Fruit fly (Drosophila melanogaster) whole organism, prepupa: ENCODE results near the gene CG6340.

Experiments used
- CG10631 ChIP-seq: fragments of 200-800 bp; sonication (Bioruptor generic); optimal IDR thresholded peaks from 2 replicates; lab custom pipeline; 2016; ENCODE audit warnings: missing biosample characterization, missing genetic modification characterization
- CG11294 ChIP-seq: fragments of 200-800 bp; sonication (Bioruptor generic); IDR thresholded peaks from 2 replicates; pipeline ENCODE4 v1.3.6; 2022; ENCODE audit warnings: missing biosample characterization, missing genetic modification characterization
- CG11902 ChIP-seq: fragments of 200-800 bp; sonication (Bioruptor generic); optimal IDR thresholded peaks from 3 replicates; lab custom pipeline; 2016; ENCODE audit warnings: missing biosample characterization, missing genetic modification characterization
- CG15336 ChIP-seq: fragments of 200-800 bp; sonication (Bioruptor generic); IDR thresholded peaks from 2 replicates; pipeline ENCODE4 v1.3.6; 2022; ENCODE audit warnings: missing biosample characterization, missing genetic modification characterization
- CG3919 ChIP-seq: fragments of 200-800 bp; sonication (Bioruptor generic); optimal IDR thresholded peaks from 3 replicates; lab custom pipeline; 2016; ENCODE audit warnings: missing biosample characterization, missing genetic modification characterization
- CG4318 ChIP-seq: fragments of 200-800 bp; sonication (Bioruptor generic); optimal IDR thresholded peaks from 3 replicates; lab custom pipeline; 2017; ENCODE audit warnings: missing biosample characterization, mild to moderate bottlenecking, missing genetic modification characterization
- CG6276 ChIP-seq: fragments of 200-800 bp; sonication (Bioruptor generic); optimal IDR thresholded peaks from 2 replicates; lab custom pipeline; 2017; ENCODE audit warnings: missing biosample characterization, mild to moderate bottlenecking, missing genetic modification characterization
- CG6854 ChIP-seq: fragments of 200-800 bp; sonication (Bioruptor generic); optimal IDR thresholded peaks from 2 replicates; lab custom pipeline; 2017; ENCODE audit warnings: missing biosample characterization, mild to moderate bottlenecking, missing genetic modification characterization
- CG7368 ChIP-seq: fragments of 200-800 bp; sonication (Bioruptor generic); optimal IDR thresholded peaks from 3 replicates; lab custom pipeline; 2016; ENCODE audit warnings: missing biosample characterization, missing genetic modification characterization
- CG8632 ChIP-seq: fragments of 200-800 bp; sonication (Bioruptor generic); optimal IDR thresholded peaks from 3 replicates; lab custom pipeline; 2016; ENCODE audit warnings: missing biosample characterization, missing genetic modification characterization
- Eip75B ChIP-seq: fragments of 200-800 bp; sonication (Bioruptor generic); optimal IDR thresholded peaks from 3 replicates; lab custom pipeline; 2016; ENCODE audit warnings: missing biosample characterization, missing genetic modification characterization
- Eip78C ChIP-seq: fragments of 200-800 bp; sonication (Bioruptor generic); peaks from one replicate; lab custom pipeline; 2016; ENCODE audit warnings: missing biosample characterization, missing genetic modification characterization
- Eip93F ChIP-seq: fragments of 200-800 bp; sonication (Bioruptor generic); optimal IDR thresholded peaks from 2 replicates; lab custom pipeline; 2016; ENCODE audit warnings: missing biosample characterization, mild to moderate bottlenecking, missing genetic modification characterization
- Ets21C ChIP-seq: fragments of 200-800 bp; sonication (Bioruptor generic); optimal IDR thresholded peaks from 3 replicates; lab custom pipeline; 2016; ENCODE audit warnings: missing biosample characterization, missing genetic modification characterization
- Met ChIP-seq: fragments of 200-800 bp; sonication (Bioruptor generic); optimal IDR thresholded peaks from 3 replicates; lab custom pipeline; 2016; ENCODE audit warnings: missing biosample characterization, missing genetic modification characterization
- Sox14 ChIP-seq: fragments of 200-800 bp; sonication (Bioruptor generic); optimal IDR thresholded peaks from 3 replicates; lab custom pipeline; 2016; ENCODE audit warnings: missing biosample characterization, missing genetic modification characterization
- achi ChIP-seq: fragments of 200-800 bp; sonication (Bioruptor generic); optimal IDR thresholded peaks from 3 replicates; lab custom pipeline; 2016; ENCODE audit warnings: missing biosample characterization, missing genetic modification characterization
- dac ChIP-seq: fragments of 200-800 bp; sonication (Bioruptor generic); optimal IDR thresholded peaks from 2 replicates; lab custom pipeline; 2017; ENCODE audit warnings: missing biosample characterization, mild to moderate bottlenecking, missing genetic modification characterization
- fd85E ChIP-seq: fragments of 200-800 bp; sonication (Bioruptor generic); optimal IDR thresholded peaks from 3 replicates; lab custom pipeline; 2016; ENCODE audit warnings: missing biosample characterization, missing genetic modification characterization
- fkh ChIP-seq: fragments of 200-800 bp; sonication (Bioruptor generic); optimal IDR thresholded peaks from 3 replicates; lab custom pipeline; 2017; ENCODE audit warnings: missing biosample characterization, mild to moderate bottlenecking, missing genetic modification characterization, moderate library complexity
- lz ChIP-seq: fragments of 200-800 bp; sonication (Bioruptor generic); optimal IDR thresholded peaks from 3 replicates; lab custom pipeline; 2016; ENCODE audit warnings: missing biosample characterization, missing genetic modification characterization
- net ChIP-seq: fragments of 200-800 bp; sonication (Bioruptor generic); optimal IDR thresholded peaks from 3 replicates; lab custom pipeline; 2016; ENCODE audit warnings: missing biosample characterization, missing genetic modification characterization
- spab ChIP-seq: fragments of 200-800 bp; sonication (Bioruptor generic); optimal IDR thresholded peaks from 2 replicates; lab custom pipeline; 2017; ENCODE audit warnings: missing biosample characterization, mild to moderate bottlenecking, missing genetic modification characterization, missing genetic modification reagents
- svp ChIP-seq: fragments of 200-800 bp; sonication (Bioruptor generic); peaks from one replicate; lab custom pipeline; 2016; ENCODE audit warnings: missing biosample characterization, missing genetic modification characterization
- vri ChIP-seq: fragments of 200-800 bp; sonication (Bioruptor generic); optimal IDR thresholded peaks from 3 replicates; lab custom pipeline; 2016; ENCODE audit warnings: missing biosample characterization, mild to moderate bottlenecking, missing genetic modification characterization

Gene CG6340

DNA sequence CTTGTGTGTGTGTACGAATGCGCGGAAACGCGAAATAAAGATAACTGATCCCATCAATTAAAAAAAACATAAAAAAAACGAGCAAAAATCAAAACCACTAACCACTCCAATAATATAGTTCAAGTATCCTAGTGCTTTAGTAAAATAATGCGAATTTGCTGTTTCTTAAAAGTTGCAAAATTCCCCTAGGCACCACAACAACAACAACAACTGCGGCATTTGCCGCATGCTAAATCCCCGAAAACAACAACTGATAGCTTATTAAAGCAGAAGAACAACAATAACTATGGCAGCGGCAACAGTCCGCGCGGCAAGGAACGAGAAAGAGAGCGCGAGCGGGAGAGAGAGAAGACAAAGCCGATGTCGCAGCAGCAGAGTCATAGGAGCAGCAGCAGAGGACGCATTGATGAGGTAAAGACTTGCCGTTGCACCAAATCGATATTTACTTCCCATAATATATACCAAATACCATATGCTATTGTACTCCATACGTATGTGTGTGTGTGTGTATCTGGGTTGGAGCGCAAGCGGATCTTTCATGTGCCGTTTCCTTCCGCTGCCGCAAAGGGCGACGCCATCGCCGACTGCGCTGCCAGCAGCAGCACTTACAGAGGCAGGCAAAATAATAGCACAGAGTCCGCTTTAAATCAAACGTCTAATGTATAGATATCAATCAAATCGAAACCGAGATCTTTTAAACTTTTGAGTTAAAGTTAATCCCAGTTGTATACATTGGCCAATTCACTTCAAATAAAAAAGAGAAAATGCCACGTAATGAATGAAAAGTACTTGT, 1.0 kb downstream of the CG6340 start:
- TF ChIP-seq Eip78C (GFP tag; lab: Kevin White, UChicago) (peak; percentile 28), svp (GFP tag; lab: Kevin White, UChicago) (no peak)

- no peak for TF ChIP-seq CG3919 (GFP tag; lab: Kevin White, UChicago)
- peak; percentile 11 for TF ChIP-seq Eip78C (GFP tag; lab: Kevin White, UChicago)
Measured at dm6 chrX:15484451-15485032, 2.4 kb downstream of the CG6340 start.

DNA sequence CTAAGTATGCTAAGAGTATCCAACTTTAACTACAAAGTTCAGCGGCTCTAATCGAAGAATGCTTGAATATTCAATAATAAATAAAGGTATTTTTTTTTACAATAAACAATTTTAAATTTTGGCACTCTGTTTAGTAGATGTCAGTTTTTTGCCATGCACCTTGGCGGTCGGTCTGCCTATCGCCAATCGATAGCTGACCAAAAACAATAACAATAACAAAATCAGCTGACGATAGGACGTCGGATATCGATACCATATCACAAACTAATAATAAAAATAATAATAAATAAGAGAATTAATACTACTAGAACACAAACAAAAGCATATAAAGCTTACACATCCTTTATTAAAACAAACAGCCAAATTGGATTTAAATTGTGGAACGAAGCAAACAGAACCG, 4.5 kb downstream of the CG6340 start, which contains the start of gene Gmap:
Gene Gmap (plus strand): TSS at position 241 of the 400 bp plus-strand sequence.
- peak; percentile 22 for TF ChIP-seq Eip78C (GFP tag; lab: Kevin White, UChicago)
- TF ChIP-seq achi (GFP tag; lab: Kevin White, UChicago): no peak
- TF ChIP-seq lz (GFP tag; lab: Kevin White, UChicago): no peak

dm6 chrX:15490519-15490918, 8.3 kb downstream of the CG6340 start:
- no peak for TF ChIP-seq CG6854
- TF ChIP-seq net (GFP tag; lab: Kevin White, UChicago): no peak
- no peak for TF ChIP-seq fd85E (GFP tag; lab: Kevin White, UChicago)
- TF ChIP-seq CG7368 (GFP tag; lab: Kevin White, UChicago): no peak
- TF ChIP-seq CG6276 (GFP tag; lab: Kevin White, UChicago): no peak
- no peak for TF ChIP-seq Eip78C (GFP tag; lab: Kevin White, UChicago)
- TF ChIP-seq Eip75B (GFP tag; lab: Kevin White, UChicago): no peak
- no peak for TF ChIP-seq Ets21C (GFP tag; lab: Kevin White, UChicago)
- TF ChIP-seq spab: no peak
- no peak for TF ChIP-seq CG4318 (GFP tag; lab: Kevin White, UChicago)
- TF ChIP-seq CG11902 (GFP tag; lab: Kevin White, UChicago): no peak
- no peak for TF ChIP-seq Eip93F (GFP tag; lab: Kevin White, UChicago)
- no peak for TF ChIP-seq CG15336 (GFP tag; lab: Robert Waterston, UW)
- no peak for TF ChIP-seq CG10631
- TF ChIP-seq CG8632 (GFP tag; lab: Kevin White, UChicago): no peak

DNA sequence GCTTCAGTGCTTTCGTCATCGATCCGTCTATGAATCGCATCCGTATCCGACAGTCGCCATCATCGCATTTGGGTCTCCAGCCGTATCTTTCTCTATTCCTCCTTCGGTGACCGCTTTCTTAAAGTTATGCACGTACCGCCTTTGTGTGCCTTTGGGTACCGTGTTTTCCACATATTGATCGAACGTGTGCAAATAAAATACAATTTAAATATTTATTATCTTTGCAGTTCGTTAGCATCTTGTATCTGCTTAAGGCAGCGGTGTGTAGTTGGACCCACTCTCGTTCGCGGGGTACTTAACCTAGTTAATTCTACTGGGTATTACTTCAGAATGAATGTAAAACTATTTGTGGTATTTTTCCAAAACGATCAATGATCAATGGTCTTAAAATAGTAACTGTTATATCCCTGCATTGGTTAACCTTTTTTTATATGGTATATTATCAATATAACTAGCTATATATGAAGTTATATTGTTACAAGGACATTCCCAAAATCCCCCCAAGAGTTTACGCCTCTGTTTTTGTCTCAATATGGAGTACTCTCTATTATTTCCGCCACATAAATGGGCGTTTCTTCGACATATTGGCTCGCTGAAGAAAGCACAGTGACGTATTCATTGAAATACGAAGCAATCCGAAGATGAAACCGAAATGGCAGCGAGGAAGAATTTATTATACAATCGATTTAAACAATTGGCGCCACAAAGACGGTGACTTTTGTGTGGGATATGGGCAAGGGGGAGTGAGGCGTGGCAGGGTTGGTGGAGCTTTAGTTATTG, 13.6 kb downstream of the CG6340 start:
- TF ChIP-seq svp (GFP tag; lab: Kevin White, UChicago) (no peak), Eip78C (GFP tag; lab: Kevin White, UChicago) (peak; percentile 53), fkh (GFP tag; lab: Kevin White, UChicago) (peak; percentile 61), vri (GFP tag; lab: Kevin White, UChicago) (no peak), Met (GFP tag; lab: Kevin White, UChicago) (no peak), CG11294 (GFP tag; lab: Robert Waterston, UW) (no peak), Sox14 (GFP tag; lab: Kevin White, UChicago) (no peak)
- TF ChIP-seq, all 60 proteins: peak for 2

DNA sequence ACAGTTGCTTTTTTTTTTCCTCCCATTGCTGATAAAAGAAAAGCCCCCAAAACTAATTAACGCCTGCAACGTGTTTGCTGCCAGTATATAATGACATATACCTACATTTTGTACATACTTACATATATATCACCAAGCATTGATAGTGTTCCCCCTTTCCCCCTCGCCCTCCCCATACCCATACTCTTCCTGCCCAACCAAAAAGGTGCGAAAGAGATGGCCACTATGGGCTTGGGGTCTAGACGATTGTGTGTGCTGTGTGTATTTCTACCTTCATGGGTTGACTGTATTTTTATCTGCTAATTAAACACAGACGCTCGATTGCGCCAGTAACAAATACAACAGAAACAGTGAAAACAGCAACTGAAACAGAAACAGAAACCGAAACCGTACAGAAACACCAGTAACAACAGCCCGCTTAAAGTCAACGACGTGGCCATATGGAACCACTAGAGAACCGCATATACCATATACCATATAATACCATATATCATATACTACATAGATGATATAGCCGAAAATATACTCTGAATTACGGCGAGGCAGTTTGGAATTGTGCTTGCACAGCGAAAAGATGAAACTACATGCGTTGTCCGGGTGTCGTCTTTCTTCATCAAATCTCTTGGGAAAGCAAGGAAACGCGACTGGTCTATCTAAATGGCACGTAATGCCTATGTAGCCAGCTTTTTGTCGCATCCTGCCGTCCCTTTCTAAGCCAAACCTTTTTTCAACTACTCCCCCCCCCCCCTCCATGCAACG, 14.7 kb downstream of the CG6340 start:
- TF ChIP-seq fkh (GFP tag; lab: Kevin White, UChicago): peak; percentile 76
- TF ChIP-seq Ets21C (GFP tag; lab: Kevin White, UChicago): no peak
- TF ChIP-seq dac (GFP tag; lab: Kevin White, UChicago): no peak
